Worm (Caenorhabditis elegans): ENCODE measurements around the gene hid-1.
A peak's percentile ranks its signal among the peaks of the same experiment; 100 is the strongest.

The hid-1 gene

ce11 chrX:2515224-2515623, 26.4 kb downstream of the hid-1 start, which contains the start of gene syg-1:
syg-1 (minus strand) TSS chrX:2515324.
- TF ChIP-seq him-1 (tag; optimal IDR thresholded peaks at IDR 0.05) (no peak), W03F9.2 (tag; optimal IDR thresholded peaks at IDR 0.05) (no peak), dao-5 (tag; optimal IDR thresholded peaks at IDR 0.05) (no peak)

DNA sequence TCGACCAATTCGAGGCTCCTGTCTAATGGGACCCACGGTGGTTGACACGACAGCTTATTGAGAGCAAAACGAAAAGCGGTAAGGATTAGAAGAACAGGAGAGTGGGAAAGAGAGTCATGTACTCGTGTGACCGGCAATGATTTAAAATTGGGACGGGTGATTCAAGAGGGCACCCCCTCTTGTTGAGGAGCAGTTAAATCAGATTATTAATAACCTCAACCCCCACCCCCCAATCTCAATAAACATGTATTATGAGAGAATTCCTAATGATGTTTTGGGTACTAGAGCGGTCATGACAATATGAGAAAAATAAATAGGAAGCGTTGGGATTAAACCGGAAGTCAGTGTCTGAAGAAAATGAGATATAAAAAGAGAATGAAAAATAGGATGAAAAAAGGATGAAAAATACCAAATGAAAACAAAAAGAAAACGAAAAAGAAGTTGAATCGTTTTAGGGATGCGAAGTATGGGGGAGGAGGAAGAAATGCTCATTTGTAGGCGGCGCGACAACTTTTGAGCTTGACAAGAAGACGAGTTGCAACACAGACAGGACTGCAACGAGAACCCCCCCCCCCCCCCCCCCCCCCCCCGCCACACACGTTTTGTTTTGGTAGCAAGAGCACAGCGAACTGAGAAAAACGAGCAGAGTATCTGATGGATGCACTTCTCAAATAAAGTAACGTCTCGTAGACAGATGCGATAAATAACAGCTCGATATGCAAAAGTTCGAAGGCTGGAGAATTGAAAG, 28.3 kb downstream of the hid-1 start:
- TF ChIP-seq him-1 (tag; optimal IDR thresholded peaks at IDR 0.05) (no peak), dao-5 (tag; optimal IDR thresholded peaks at IDR 0.05) (no peak), W03F9.2 (tag; optimal IDR thresholded peaks at IDR 0.05) (no peak)

DNA sequence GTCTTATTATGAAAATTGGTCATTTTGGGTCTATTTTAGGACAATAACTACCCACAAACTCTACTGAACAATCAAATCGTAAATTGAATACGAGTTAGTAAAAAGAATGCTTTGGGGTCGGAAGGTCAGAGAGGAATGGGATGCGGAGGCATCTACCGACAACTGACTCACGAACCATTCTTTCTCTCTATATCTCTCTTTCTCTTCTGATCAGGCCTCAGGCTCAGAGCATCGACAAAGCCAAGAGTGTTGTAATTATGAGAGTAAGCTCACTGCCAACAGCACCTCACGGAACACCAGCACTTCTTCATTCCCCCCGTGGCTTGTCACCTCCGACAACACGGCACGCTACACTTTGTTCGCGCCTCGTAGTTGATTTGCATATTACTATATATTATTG, 31.6 kb downstream of the hid-1 start:
- no peak for TF ChIP-seq dao-5 (tag; optimal IDR thresholded peaks at IDR 0.05)

- TF ChIP-seq W03F9.2 (tag; optimal IDR thresholded peaks at IDR 0.05), result no peak
- TF ChIP-seq him-1 (tag; optimal IDR thresholded peaks at IDR 0.05), result no peak
- no peak for TF ChIP-seq dao-5 (tag; optimal IDR thresholded peaks at IDR 0.05)
These were observed 33.8 kb downstream of the hid-1 start for ce11 chrX:2522658-2523057.

- TF ChIP-seq him-1 (tag; optimal IDR thresholded peaks at IDR 0.05), result no peak
- no peak for TF ChIP-seq W03F9.2 (tag; optimal IDR thresholded peaks at IDR 0.05)
- no peak for TF ChIP-seq dao-5 (tag; optimal IDR thresholded peaks at IDR 0.05)
These were observed 37.2 kb downstream of the hid-1 start for ce11 chrX:2526078-2526477.

- no peak for TF ChIP-seq him-1 (tag; optimal IDR thresholded peaks at IDR 0.05)
- no peak for TF ChIP-seq dao-5 (tag; optimal IDR thresholded peaks at IDR 0.05)
- TF ChIP-seq W03F9.2 (tag; optimal IDR thresholded peaks at IDR 0.05), result no peak
These were observed 38.3 kb downstream of the hid-1 start for ce11 chrX:2527194-2527593.

DNA sequence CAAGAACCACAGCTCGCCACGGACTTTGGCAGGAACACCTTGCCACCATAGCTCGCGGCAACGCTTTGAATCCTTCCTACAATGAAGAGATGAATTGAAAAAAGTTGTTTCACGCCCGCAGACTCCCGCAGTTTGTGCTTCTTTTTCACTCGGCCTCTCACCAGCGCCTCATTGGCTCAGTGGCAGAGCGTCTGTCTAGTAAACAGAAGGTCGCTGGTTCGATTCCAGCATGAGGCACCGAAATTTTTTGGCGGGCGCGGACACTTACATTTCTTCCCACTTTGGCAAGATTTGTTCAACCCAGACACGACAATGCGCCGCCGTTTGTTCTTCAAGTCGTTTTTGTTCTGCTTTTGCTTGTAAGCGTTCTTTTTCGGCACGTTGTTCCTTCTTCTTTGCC, 39.0 kb downstream of the hid-1 start:
- TF ChIP-seq him-1 (tag; optimal IDR thresholded peaks at IDR 0.05) (peak; percentile 45), W03F9.2 (tag; optimal IDR thresholded peaks at IDR 0.05) (no peak), dao-5 (tag; optimal IDR thresholded peaks at IDR 0.05) (peak; percentile 12)

DNA sequence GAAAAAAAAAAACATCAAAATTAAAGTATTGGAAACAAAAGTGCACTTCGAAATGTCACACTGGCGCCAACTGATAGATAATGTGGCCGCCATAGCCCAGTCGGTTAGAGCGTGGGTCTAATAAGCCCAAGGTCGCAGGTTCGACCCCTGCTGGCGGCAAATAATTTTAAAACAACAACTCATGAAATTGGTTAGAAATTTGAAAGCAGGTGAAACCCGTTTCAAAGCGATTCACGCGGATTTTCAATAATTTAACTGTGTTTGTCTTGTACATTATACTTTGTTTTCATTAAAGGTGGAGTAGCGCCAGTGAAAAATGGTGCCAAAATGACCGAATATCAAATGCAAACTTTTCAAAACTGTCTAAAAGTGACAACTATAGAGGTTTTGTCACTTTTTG, 42.4 kb downstream of the hid-1 start:
- TF ChIP-seq dao-5 (tag; optimal IDR thresholded peaks at IDR 0.05) (peak; percentile 42), him-1 (tag; optimal IDR thresholded peaks at IDR 0.05) (no peak), W03F9.2 (tag; optimal IDR thresholded peaks at IDR 0.05) (peak; percentile 19)

- TF ChIP-seq him-1 (tag; optimal IDR thresholded peaks at IDR 0.05) (no peak), dao-5 (tag; optimal IDR thresholded peaks at IDR 0.05) (no peak), W03F9.2 (tag; optimal IDR thresholded peaks at IDR 0.05) (no peak)
These were observed 43.5 kb downstream of the hid-1 start, which contains the start of gene tbc-12 for ce11 chrX:2532357-2532756. tbc-12 (minus strand) TSS chrX:2532457.

ce11 chrX:2536246-2536772, 47.5 kb downstream of the hid-1 start:
- TF ChIP-seq dao-5 (tag; optimal IDR thresholded peaks at IDR 0.05), result no peak
- no peak for TF ChIP-seq W03F9.2 (tag; optimal IDR thresholded peaks at IDR 0.05)
- TF ChIP-seq him-1 (tag; optimal IDR thresholded peaks at IDR 0.05), result peak; percentile 47

ce11 chrX:2538713-2539112, 49.9 kb downstream of the hid-1 start:
- TF ChIP-seq W03F9.2 (tag; optimal IDR thresholded peaks at IDR 0.05), result no peak
- TF ChIP-seq him-1 (tag; optimal IDR thresholded peaks at IDR 0.05), result no peak
- no peak for TF ChIP-seq dao-5 (tag; optimal IDR thresholded peaks at IDR 0.05)

ce11 chrX:2541003-2541521, 52.2 kb downstream of the hid-1 start, which contains the start of gene F52H2.3:
F52H2.3 (minus strand) TSS chrX:2541053.
- no peak for TF ChIP-seq W03F9.2 (tag; optimal IDR thresholded peaks at IDR 0.05)
- TF ChIP-seq him-1 (tag; optimal IDR thresholded peaks at IDR 0.05), result no peak
- no peak for TF ChIP-seq dao-5 (tag; optimal IDR thresholded peaks at IDR 0.05)

DNA sequence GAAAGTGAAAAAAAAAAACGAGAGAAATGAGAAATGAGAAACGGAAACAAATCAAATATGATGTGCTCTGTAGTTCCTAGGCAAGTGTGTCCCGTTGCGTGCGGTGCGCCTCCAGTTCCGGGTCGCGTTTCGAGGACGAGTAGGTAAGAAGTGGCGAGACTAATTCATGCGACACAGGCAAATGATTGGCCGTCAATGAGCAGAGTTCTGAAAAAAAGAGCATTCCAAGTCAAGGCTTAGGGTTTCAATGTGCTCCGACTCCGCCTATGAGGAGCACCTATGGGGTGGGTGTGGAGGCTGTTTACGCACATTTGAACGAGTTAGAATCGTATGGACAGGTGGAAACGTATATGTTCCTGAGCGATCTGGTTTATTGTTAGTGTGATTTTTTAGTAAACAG, 54.5 kb downstream of the hid-1 start:
- TF ChIP-seq him-1 (tag; optimal IDR thresholded peaks at IDR 0.05), result no peak
- no peak for TF ChIP-seq dao-5 (tag; optimal IDR thresholded peaks at IDR 0.05)
- no peak for TF ChIP-seq W03F9.2 (tag; optimal IDR thresholded peaks at IDR 0.05)
